Worm (Caenorhabditis elegans) whole organism, midembryonic: ENCODE results near the gene mms-19.

Source experiments
- T22C8.4 ChIP-seq: fragments of 200-800 bp; sonication (Bioruptor generic); IDR thresholded peaks from 2 replicates; pipeline ENCODE4 v1.3.6; 2022; ENCODE audit warnings: missing genetic modification characterization, missing compliant biosample characterization
- cog-1 ChIP-seq: sonication (generic microtip); optimal IDR thresholded peaks from 2 replicates; lab custom pipeline; 2016; ENCODE audit warnings: missing genetic modification characterization, missing compliant biosample characterization
- flt-1 ChIP-seq: fragments of 200-800 bp; sonication (Bioruptor generic); IDR thresholded peaks from 2 replicates; pipeline ENCODE4 v1.3.6; 2022; ENCODE audit warnings: missing genetic modification characterization, missing compliant biosample characterization
- klf-2 ChIP-seq: fragments of 200-800 bp; sonication (Bioruptor generic); conservative IDR thresholded peaks from 2 replicates; pipeline ENCODE4 v1.3.6; 2022; ENCODE audit warnings: missing genetic modification reagents, missing genetic modification characterization, missing compliant biosample characterization
- med-1 ChIP-seq: sonication (generic microtip); optimal IDR thresholded peaks from 2 replicates; lab custom pipeline; 2017; ENCODE audit warnings: missing genetic modification characterization, mild to moderate bottlenecking, missing compliant biosample characterization, antibody characterized with exemption, missing genetic modification reagents; ENCODE audit not compliant: insufficient read depth
- ref-1 ChIP-seq: fragments of 200-800 bp; sonication (Bioruptor generic); conservative IDR thresholded peaks from 2 replicates; pipeline ENCODE4 v1.3.6; 2022; ENCODE audit warnings: missing genetic modification reagents, missing genetic modification characterization, missing compliant biosample characterization
- tab-1 ChIP-seq: fragments of 200-800 bp; sonication (Bioruptor generic); IDR thresholded peaks from 2 replicates; pipeline ENCODE4 v1.3.6; 2022; ENCODE audit warnings: missing genetic modification characterization, missing compliant biosample characterization
- ztf-23 ChIP-seq: fragments of 200-800 bp; sonication (Bioruptor generic); IDR thresholded peaks from 2 replicates; pipeline ENCODE4 v1.3.6; 2022; ENCODE audit warnings: missing genetic modification reagents, missing genetic modification characterization, missing compliant biosample characterization
- ztf-29 ChIP-seq: fragments of 200-800 bp; sonication (Bioruptor generic); IDR thresholded peaks from 2 replicates; pipeline ENCODE4 v1.3.6; 2022; ENCODE audit warnings: missing genetic modification reagents, missing genetic modification characterization, missing compliant biosample characterization

mms-19 gene

DNA sequence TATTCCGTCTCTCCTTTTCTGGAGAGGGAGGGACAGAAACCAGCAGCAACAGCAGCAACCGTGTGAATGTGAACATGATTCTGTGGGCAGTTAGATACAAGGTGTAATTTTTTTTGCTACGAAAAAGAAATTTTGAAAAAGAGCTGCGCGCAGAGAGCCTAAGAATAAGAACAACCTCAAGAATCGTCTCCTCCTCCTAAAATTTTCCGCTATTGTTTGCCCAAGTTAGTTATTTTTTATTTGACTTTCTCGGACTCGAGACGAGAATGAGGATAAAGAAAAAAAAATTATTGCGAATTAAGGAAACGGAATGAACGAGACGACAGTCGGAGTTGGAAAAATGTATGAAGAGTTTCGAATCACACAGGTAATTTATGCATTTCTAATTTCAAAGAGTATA lies 44.4 kb downstream of the mms-19 start, which contains the start of gene glb-5:
Gene glb-5 (plus strand): TSS at position 301 of the 400 bp plus-strand sequence.
- TF ChIP-seq flt-1 (GFP tag; lab: Robert Waterston, UW) (no peak), ztf-23 (no peak), T22C8.4 (GFP tag; lab: Robert Waterston, UW) (no peak), ref-1 (GFP tag; lab: Robert Waterston, UW) (no peak), med-1 (GFP tag; lab: Kevin White, UChicago) (no peak), ztf-29 (GFP tag; lab: Robert Waterston, UW) (no peak), klf-2 (GFP tag; lab: Robert Waterston, UW) (no peak), cog-1 (tag; lab: Kevin White, UChicago) (no peak), tab-1 (GFP tag; lab: Robert Waterston, UW) (no peak)

DNA sequence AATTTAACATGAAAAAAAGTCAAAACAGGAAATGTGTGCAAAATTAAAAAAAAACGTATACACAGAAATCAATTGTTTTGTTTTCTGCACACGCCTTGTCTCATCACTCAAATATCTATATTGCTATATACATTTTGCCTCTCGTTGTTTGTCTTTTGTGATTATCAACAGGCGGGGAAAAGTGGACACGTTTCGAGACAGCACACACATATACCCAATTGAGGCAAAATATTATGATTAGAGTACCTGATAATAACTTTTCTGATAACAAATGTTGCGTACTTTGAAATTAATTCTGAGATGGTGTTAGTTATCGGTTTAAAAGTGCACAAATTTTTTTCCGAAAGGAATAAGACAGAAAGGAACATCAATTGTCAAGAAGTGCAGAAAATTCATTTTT lies 45.7 kb downstream of the mms-19 start:
- TF ChIP-seq ztf-23 (no peak), klf-2 (GFP tag; lab: Robert Waterston, UW) (no peak), cog-1 (tag; lab: Kevin White, UChicago) (no peak), ztf-29 (GFP tag; lab: Robert Waterston, UW) (no peak), tab-1 (GFP tag; lab: Robert Waterston, UW) (no peak), flt-1 (GFP tag; lab: Robert Waterston, UW) (no peak), T22C8.4 (GFP tag; lab: Robert Waterston, UW) (no peak), med-1 (GFP tag; lab: Kevin White, UChicago) (no peak), ref-1 (GFP tag; lab: Robert Waterston, UW) (no peak)

DNA sequence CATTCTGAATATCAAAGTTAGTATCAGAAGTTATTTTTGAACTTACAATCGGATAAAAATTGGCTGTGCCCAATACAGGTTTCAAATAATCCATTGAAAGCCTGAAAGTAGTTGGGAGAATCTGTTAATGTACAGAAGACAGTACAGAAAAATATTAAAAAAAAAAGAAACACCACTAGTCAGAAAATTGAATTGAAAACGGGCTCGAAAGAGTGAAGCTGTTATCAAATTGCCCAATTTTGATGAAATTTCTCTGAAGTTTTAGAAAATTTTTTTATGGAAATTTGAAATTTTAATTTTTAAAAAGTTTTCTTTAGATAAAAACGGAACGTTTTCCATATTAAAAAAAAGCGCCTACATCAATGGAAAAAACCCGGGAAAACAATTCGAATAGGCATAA lies 53.0 kb downstream of the mms-19 start, which contains the start of gene C18C4.7:
Gene C18C4.7 (minus strand): TSS at position 101 of the 400 bp plus-strand sequence.
- TF ChIP-seq flt-1 (GFP tag; lab: Robert Waterston, UW), result no peak
- no peak for TF ChIP-seq cog-1 (tag; lab: Kevin White, UChicago)
- TF ChIP-seq tab-1 (GFP tag; lab: Robert Waterston, UW), result no peak
- TF ChIP-seq T22C8.4 (GFP tag; lab: Robert Waterston, UW), result no peak
